Fruit fly (Drosophila melanogaster) whole organism, pupa: ENCODE results near the gene Eig71Eh.

Source experiments
- CG10348 ChIP-seq: fragments of 200-800 bp; sonication (Bioruptor generic); IDR thresholded peaks from 2 replicates; pipeline ENCODE4 v1.3.6; 2022; ENCODE audit warnings: missing biosample characterization, missing genetic modification characterization
- CG12605 ChIP-seq: fragments of 200-800 bp; sonication (Bioruptor generic); IDR thresholded peaks from 2 replicates; pipeline ENCODE4 v1.3.6; 2022; ENCODE audit warnings: missing biosample characterization, missing genetic modification characterization
- CG13204 ChIP-seq: fragments of 200-800 bp; sonication (Bioruptor generic); optimal IDR thresholded peaks from 2 replicates; lab custom pipeline; 2018; ENCODE audit warnings: missing biosample characterization, mild to moderate bottlenecking, missing genetic modification characterization, moderate library complexity
- CG14655 ChIP-seq: fragments of 200-800 bp; sonication (Bioruptor generic); optimal IDR thresholded peaks from 3 replicates; lab custom pipeline; 2017; ENCODE audit warnings: mild to moderate bottlenecking, missing biosample characterization, missing genetic modification reagents, missing genetic modification characterization
- CG15710 ChIP-seq: fragments of 200-800 bp; sonication (Bioruptor generic); optimal IDR thresholded peaks from 2 replicates; lab custom pipeline; 2018; ENCODE audit warnings: missing biosample characterization, mild to moderate bottlenecking, missing genetic modification characterization, moderate library complexity
- CG17806 ChIP-seq: fragments of 200-800 bp; sonication (Bioruptor generic); optimal IDR thresholded peaks from 2 replicates; lab custom pipeline; 2018; ENCODE audit warnings: missing biosample characterization, mild to moderate bottlenecking, missing genetic modification characterization, moderate library complexity
- CG32121 ChIP-seq: fragments of 200-800 bp; sonication (Bioruptor generic); IDR thresholded peaks from 2 replicates; pipeline ENCODE4 v1.3.6; 2022; ENCODE audit warnings: missing biosample characterization, missing genetic modification characterization
- CG34367 ChIP-seq: fragments of 200-800 bp; sonication (Bioruptor generic); optimal IDR thresholded peaks from 2 replicates; lab custom pipeline; 2018; ENCODE audit warnings: missing biosample characterization, mild to moderate bottlenecking, missing genetic modification characterization
- CG4496 ChIP-seq: fragments of 200-800 bp; sonication (Bioruptor generic); IDR thresholded peaks from 3 replicates; pipeline ENCODE4 v1.3.6; 2022; ENCODE audit warnings: missing biosample characterization, missing genetic modification characterization
- CG8159 ChIP-seq: fragments of 200-800 bp; sonication (Bioruptor generic); optimal IDR thresholded peaks from 3 replicates; lab custom pipeline; 2018; ENCODE audit warnings: missing biosample characterization, mild to moderate bottlenecking, missing genetic modification characterization, moderate library complexity
- CG8301 ChIP-seq: fragments of 200-800 bp; sonication (Bioruptor generic); optimal IDR thresholded peaks from 2 replicates; lab custom pipeline; 2018; ENCODE audit warnings: missing biosample characterization, mild to moderate bottlenecking, missing genetic modification characterization
- CG9948 ChIP-seq: fragments of 200-800 bp; sonication (Bioruptor generic); optimal IDR thresholded peaks from 2 replicates; lab custom pipeline; 2018; ENCODE audit warnings: missing biosample characterization, mild to moderate bottlenecking, missing genetic modification characterization, moderate library complexity
- D1 ChIP-seq: fragments of 200-800 bp; sonication (Bioruptor generic); optimal IDR thresholded peaks from 2 replicates; lab custom pipeline; 2018; ENCODE audit warnings: missing biosample characterization, mild to moderate bottlenecking, missing genetic modification characterization, moderate library complexity
- EcR ChIP-seq: fragments of 200-800 bp; sonication (Bioruptor generic); optimal IDR thresholded peaks from 3 replicates; lab custom pipeline; 2019; ENCODE audit warnings: missing biosample characterization, missing genetic modification characterization, mild to moderate bottlenecking, moderate library complexity, missing genetic modification reagents
- Ets98B ChIP-seq: fragments of 200-800 bp; sonication (Bioruptor generic); IDR thresholded peaks from 2 replicates; pipeline ENCODE4 v1.3.6; 2022; ENCODE audit warnings: missing biosample characterization, missing genetic modification characterization
- Pif1A ChIP-seq: fragments of 200-800 bp; sonication (Bioruptor generic); optimal IDR thresholded peaks from 3 replicates; lab custom pipeline; 2016; ENCODE audit warnings: missing biosample characterization, missing genetic modification characterization
- Pif1B ChIP-seq: fragments of 200-800 bp; sonication (Bioruptor generic); optimal IDR thresholded peaks from 3 replicates; lab custom pipeline; 2016; ENCODE audit warnings: missing biosample characterization, missing genetic modification characterization
- Snoo ChIP-seq: fragments of 200-800 bp; sonication (Bioruptor generic); optimal IDR thresholded peaks from 3 replicates; lab custom pipeline; 2017; ENCODE audit warnings: missing biosample characterization, mild to moderate bottlenecking, missing genetic modification characterization, inconsistent platforms
- fd96Ca ChIP-seq: fragments of 200-800 bp; sonication (Bioruptor generic); IDR thresholded peaks from 3 replicates; pipeline ENCODE4 v1.3.6; 2022; ENCODE audit warnings: missing biosample characterization, missing genetic modification characterization
- gl ChIP-seq: fragments of 200-800 bp; sonication (Bioruptor generic); optimal IDR thresholded peaks from 2 replicates; lab custom pipeline; 2018; ENCODE audit warnings: missing biosample characterization, mild to moderate bottlenecking, missing genetic modification characterization
- rn ChIP-seq: fragments of 200-800 bp; sonication (Bioruptor generic); IDR thresholded peaks from 2 replicates; pipeline ENCODE4 v1.3.6; 2022; ENCODE audit warnings: missing biosample characterization, missing genetic modification characterization

The Eig71Eh gene

dm6 chr3L:15689518-15689917 lies 30.3 kb upstream of the Eig71Eh start:
- TF ChIP-seq CG12605 (GFP tag; lab: Robert Waterston, UW) (no peak), CG14655 (GFP tag; lab: Kevin White, UChicago) (no peak), CG17806 (no peak), Snoo (tag; lab: Kevin White, UChicago) (no peak), CG4496 (GFP tag; lab: Robert Waterston, UW) (no peak), CG8301 (tag; lab: Kevin White, UChicago) (no peak), CG10348 (GFP tag; lab: Robert Waterston, UW) (no peak), CG13204 (GFP tag; lab: Kevin White, UChicago) (no peak), CG34367 (tag; lab: Kevin White, UChicago) (no peak), CG8159 (no peak), Pif1A (GFP tag; lab: Kevin White, UChicago) (no peak), EcR (GFP tag; lab: Kevin White, UChicago) (no peak), rn (no peak), CG9948 (tag; lab: Kevin White, UChicago) (no peak), gl (tag; lab: Kevin White, UChicago) (no peak), CG32121 (GFP tag; lab: Robert Waterston, UW) (no peak)

- TF ChIP-seq CG10348 (GFP tag; lab: Robert Waterston, UW) (no peak), CG17806 (no peak), CG4496 (GFP tag; lab: Robert Waterston, UW) (no peak), CG14655 (GFP tag; lab: Kevin White, UChicago) (no peak), CG8301 (tag; lab: Kevin White, UChicago) (no peak), CG8159 (no peak), fd96Ca (GFP tag; lab: Robert Waterston, UW) (no peak), EcR (GFP tag; lab: Kevin White, UChicago) (no peak), CG13204 (GFP tag; lab: Kevin White, UChicago) (no peak), Ets98B (GFP tag; lab: Robert Waterston, UW) (no peak), CG32121 (GFP tag; lab: Robert Waterston, UW) (no peak), D1 (no peak)
Observed at dm6 chr3L:15687802-15688201, 28.6 kb upstream of the Eig71Eh start, which contains the start of gene CG34452. Gene CG34452, minus strand, starts transcription at chr3L:15687902.

- TF ChIP-seq fd96Ca (GFP tag; lab: Robert Waterston, UW), result no peak
- TF ChIP-seq CG13204 (GFP tag; lab: Kevin White, UChicago), result peak; percentile 51
Observed at dm6 chr3L:15684017-15684416, 24.8 kb upstream of the Eig71Eh start.

dm6 chr3L:15683345-15683922 lies 24.2 kb upstream of the Eig71Eh start, which contains the start of the genes CG7579 and Pgant8:
Gene CG7579, minus strand, starts transcription at chr3L:15683445.
Gene Pgant8, plus strand, starts transcription at chr3L:15683872.
- TF ChIP-seq CG14655 (GFP tag; lab: Kevin White, UChicago) (no peak), CG32121 (GFP tag; lab: Robert Waterston, UW) (no peak), CG4496 (GFP tag; lab: Robert Waterston, UW) (no peak), CG13204 (GFP tag; lab: Kevin White, UChicago) (no peak), gl (tag; lab: Kevin White, UChicago) (no peak), CG34367 (tag; lab: Kevin White, UChicago) (no peak), CG8159 (no peak), EcR (GFP tag; lab: Kevin White, UChicago) (no peak), CG17806 (no peak), CG9948 (tag; lab: Kevin White, UChicago) (no peak), Pif1A (GFP tag; lab: Kevin White, UChicago) (no peak)

- TF ChIP-seq CG10348 (GFP tag; lab: Robert Waterston, UW) (no peak), Pif1A (GFP tag; lab: Kevin White, UChicago) (no peak), CG17806 (no peak), CG9948 (tag; lab: Kevin White, UChicago) (no peak), CG32121 (GFP tag; lab: Robert Waterston, UW) (no peak), rn (no peak), CG15710 (tag; lab: Kevin White, UChicago) (no peak), CG8159 (no peak), CG8301 (tag; lab: Kevin White, UChicago) (no peak), Pif1B (GFP tag; lab: Kevin White, UChicago) (no peak), CG4496 (GFP tag; lab: Robert Waterston, UW) (no peak), gl (tag; lab: Kevin White, UChicago) (no peak), CG34367 (tag; lab: Kevin White, UChicago) (no peak), fd96Ca (GFP tag; lab: Robert Waterston, UW) (no peak), Snoo (tag; lab: Kevin White, UChicago) (no peak), CG13204 (GFP tag; lab: Kevin White, UChicago) (no peak), Ets98B (GFP tag; lab: Robert Waterston, UW) (no peak), EcR (GFP tag; lab: Kevin White, UChicago) (no peak)
Observed at dm6 chr3L:15679420-15679819, 20.2 kb upstream of the Eig71Eh start, which contains the start of gene CG7304. Gene CG7304, plus strand, starts transcription at chr3L:15679720.

dm6 chr3L:15678284-15678683 lies 19.0 kb upstream of the Eig71Eh start:
- TF ChIP-seq Pif1B (GFP tag; lab: Kevin White, UChicago) (no peak), gl (tag; lab: Kevin White, UChicago) (no peak), CG34367 (tag; lab: Kevin White, UChicago) (no peak), CG17806 (no peak), Snoo (tag; lab: Kevin White, UChicago) (no peak), EcR (GFP tag; lab: Kevin White, UChicago) (no peak), CG15710 (tag; lab: Kevin White, UChicago) (no peak), rn (no peak)
